Worm (Caenorhabditis elegans) whole organism, L4/young adult: ENCODE data around the gene T11G6.5.

Experiments used
- W03F9.2 ChIP-seq: fragments of 150-350 bp; optimal IDR thresholded peaks from 2 replicates; lab custom pipeline; 2014; ENCODE audit warnings: missing biosample characterization, missing genetic modification characterization
- dao-5 ChIP-seq: sonication (generic microtip); optimal IDR thresholded peaks from 2 replicates; lab custom pipeline; 2016; ENCODE audit warnings: missing genotype, missing genetic modification characterization, moderate library complexity, missing compliant biosample characterization
- him-1 ChIP-seq: sonication (generic microtip); optimal IDR thresholded peaks from 2 replicates; lab custom pipeline; 2016; ENCODE audit warnings: missing genotype, missing genetic modification reagents, missing genetic modification characterization, missing compliant biosample characterization

Gene T11G6.5

DNA sequence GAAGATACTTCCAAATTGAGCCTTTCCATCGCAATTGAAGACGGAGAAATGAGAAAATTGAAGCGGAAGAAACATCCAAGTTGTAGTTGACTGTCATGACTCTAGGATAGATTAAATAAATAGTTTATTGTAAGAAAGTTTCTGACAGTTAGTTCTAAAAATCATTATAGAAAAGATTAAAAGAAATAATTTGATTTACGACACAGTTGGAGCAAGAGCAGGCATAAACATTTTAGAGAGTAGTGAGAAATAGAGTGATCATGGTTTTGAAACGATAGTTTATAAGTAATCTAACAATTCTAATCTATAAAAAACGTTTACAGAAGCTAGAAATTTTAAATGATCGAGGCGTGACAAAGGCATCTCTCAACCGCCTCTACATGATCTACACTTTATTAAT lies 10.4 kb downstream of the T11G6.5 start, which contains the start of gene best-15:
TSS of gene best-15 (minus strand) at position 101 of the 400 bp plus-strand sequence.
- TF ChIP-seq dao-5 (tag; lab: Kevin White, UChicago) (no peak), him-1 (tag; lab: Kevin White, UChicago) (no peak), W03F9.2 (no peak)

ce11 chrIV:10828049-10828448 lies 14.5 kb downstream of the T11G6.5 start, which contains the start of gene npax-3:
TSS of gene npax-3 (minus strand) at chrIV:10828149.
- TF ChIP-seq dao-5 (tag; lab: Kevin White, UChicago) (no peak), him-1 (tag; lab: Kevin White, UChicago) (no peak), W03F9.2 (no peak)

- peak; percentile 69 for TF ChIP-seq him-1 (tag; lab: Kevin White, UChicago)
- no peak for TF ChIP-seq dao-5 (tag; lab: Kevin White, UChicago)
- no peak for TF ChIP-seq W03F9.2
These were observed 16.5 kb downstream of the T11G6.5 start for ce11 chrIV:10826029-10826428.

ce11 chrIV:10825383-10825782 lies 17.2 kb downstream of the T11G6.5 start:
- TF ChIP-seq dao-5 (tag; lab: Kevin White, UChicago) = no peak
- TF ChIP-seq W03F9.2 = no peak
- TF ChIP-seq him-1 (tag; lab: Kevin White, UChicago) = no peak

DNA sequence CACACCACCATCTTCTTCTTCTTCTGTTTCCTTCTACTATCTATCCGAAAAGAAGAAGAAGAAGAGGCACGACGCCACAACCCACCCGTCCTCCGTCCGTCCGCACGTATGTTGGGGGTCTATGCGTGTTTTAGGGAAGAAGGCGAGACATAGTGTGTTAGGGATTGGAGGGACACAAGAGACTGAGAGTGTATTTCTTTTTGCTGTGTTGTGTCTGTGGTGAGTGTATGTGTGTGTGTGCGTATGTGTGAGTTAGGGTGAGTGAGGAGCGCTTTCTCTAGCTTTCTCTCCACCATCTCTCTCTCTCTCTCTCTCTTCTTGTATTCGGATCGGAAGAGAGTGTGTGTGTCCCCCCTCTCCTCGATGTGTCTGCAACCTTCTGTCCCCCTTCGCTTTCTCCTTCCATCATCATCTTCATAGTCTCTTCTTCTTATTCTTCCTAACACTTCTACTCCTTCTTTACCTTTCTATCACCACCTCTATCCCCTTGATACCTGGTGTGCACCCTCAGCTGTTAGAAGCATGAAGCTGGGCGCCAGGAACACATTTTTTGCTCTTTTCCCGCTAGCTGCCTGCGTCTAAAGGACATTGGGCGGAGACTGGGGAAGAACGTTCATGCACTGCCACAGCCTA lies 20.8 kb downstream of the T11G6.5 start:
- TF ChIP-seq W03F9.2 (peak; percentile 39), him-1 (tag; lab: Kevin White, UChicago) (peak; percentile 65), dao-5 (tag; lab: Kevin White, UChicago) (peak; percentile 57)

DNA sequence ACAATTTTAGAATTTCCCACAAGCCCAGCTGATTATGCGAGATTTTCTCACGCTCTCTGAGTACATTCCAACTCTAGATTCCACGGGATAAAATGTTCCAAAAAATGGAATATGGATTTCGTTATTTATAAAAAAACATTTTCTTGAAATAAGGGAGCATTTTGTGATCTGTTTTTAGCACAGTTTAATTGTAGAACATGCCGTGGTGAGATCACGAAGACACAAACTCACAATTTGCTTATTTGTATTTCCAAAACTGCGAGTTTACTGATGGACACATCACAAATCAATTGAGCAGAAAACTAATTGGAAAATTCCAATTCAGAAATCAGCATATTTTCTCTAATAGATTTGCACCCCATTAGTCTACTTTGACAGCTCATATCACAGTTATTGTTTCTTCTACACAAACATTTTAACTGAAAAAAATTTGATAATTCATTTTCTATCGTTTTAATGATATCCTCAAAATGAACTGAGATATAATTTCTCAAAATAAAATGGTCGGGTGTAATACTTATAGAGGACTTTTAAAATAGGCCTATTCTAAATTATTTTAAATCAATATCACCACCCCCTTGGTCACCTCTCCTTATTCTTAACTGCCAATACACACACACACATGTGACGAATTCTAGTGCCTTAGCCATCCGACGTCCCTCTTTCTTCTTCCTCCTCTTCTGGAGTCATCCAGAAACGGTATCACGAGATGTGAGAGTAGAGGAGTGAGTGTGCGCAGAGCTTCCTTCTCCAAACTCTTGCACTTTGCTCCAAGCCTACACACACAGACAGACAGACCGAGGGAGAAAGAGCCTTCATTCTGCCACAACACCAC lies 21.5 kb downstream of the T11G6.5 start:
- no peak for TF ChIP-seq W03F9.2
- no peak for TF ChIP-seq him-1 (tag; lab: Kevin White, UChicago)
- no peak for TF ChIP-seq dao-5 (tag; lab: Kevin White, UChicago)

DNA sequence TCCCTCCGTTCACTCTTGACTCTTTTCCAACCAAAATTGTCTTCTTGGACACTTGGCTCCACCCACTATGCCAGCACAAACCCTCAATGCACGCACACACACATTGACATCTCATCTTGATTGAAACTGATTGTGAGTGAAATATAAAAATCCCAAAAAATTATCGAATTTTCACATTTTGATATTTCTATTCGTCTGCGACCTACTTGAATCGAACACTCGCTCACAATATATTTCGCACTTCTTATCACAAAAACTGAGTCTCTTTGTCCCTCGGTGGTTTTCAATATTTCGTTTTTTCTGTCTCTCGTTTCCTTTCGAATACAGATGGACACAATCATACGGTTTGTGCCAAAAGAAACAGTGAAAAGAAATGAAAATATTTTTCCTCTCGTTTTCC lies 22.4 kb downstream of the T11G6.5 start:
- TF ChIP-seq dao-5 (tag; lab: Kevin White, UChicago) (no peak), W03F9.2 (no peak), him-1 (tag; lab: Kevin White, UChicago) (no peak)

DNA sequence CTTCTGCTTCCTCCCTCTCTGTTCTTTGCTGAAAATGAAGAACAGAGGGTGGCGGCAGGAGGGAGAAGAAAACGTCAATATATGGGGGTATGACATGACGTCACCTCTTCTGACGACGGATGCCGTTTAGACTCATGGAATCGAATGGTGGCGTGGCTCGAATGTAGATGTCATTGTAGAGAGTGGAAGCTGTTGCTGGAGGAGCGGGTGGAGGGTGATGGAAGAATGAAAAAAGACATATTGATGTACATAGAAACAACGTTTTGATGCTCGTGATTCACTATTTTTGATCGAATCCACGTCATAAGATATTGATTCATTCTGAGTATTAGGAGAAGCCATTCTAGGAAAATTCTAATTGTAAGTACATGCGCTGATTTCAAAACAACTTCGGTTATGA lies 23.5 kb downstream of the T11G6.5 start:
- TF ChIP-seq dao-5 (tag; lab: Kevin White, UChicago) (no peak), him-1 (tag; lab: Kevin White, UChicago) (no peak), W03F9.2 (no peak)

- TF ChIP-seq him-1 (tag; lab: Kevin White, UChicago) = no peak
- no peak for TF ChIP-seq W03F9.2
These were observed 25.5 kb downstream of the T11G6.5 start for ce11 chrIV:10817030-10817429.

DNA sequence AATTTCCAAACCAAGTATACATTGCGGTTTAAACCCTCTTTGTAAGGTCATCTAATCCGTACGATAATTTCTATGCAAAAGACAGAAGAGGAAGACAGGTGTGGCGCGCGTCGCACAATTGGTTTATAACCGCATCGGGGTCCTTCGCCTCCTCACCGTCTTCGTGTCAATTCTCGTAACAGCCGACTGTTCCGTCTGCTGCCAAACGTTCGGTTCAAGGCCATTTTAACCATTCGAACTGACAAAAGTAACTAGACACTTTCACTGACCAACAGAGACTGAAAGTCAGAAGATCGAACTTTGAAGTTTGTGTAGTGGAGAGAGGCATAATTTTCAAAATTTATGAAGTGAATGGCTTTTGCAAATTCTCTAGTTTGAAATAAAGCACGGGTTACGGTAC lies 26.6 kb downstream of the T11G6.5 start:
- TF ChIP-seq W03F9.2 = no peak
- no peak for TF ChIP-seq him-1 (tag; lab: Kevin White, UChicago)
- TF ChIP-seq dao-5 (tag; lab: Kevin White, UChicago) = no peak

ce11 chrIV:10812099-10812498 lies 30.5 kb downstream of the T11G6.5 start, which contains the start of gene miz-1:
TSS of gene miz-1 (plus strand) at chrIV:10812399.
- TF ChIP-seq him-1 (tag; lab: Kevin White, UChicago) = no peak
- no peak for TF ChIP-seq dao-5 (tag; lab: Kevin White, UChicago)
- TF ChIP-seq W03F9.2 = no peak

DNA sequence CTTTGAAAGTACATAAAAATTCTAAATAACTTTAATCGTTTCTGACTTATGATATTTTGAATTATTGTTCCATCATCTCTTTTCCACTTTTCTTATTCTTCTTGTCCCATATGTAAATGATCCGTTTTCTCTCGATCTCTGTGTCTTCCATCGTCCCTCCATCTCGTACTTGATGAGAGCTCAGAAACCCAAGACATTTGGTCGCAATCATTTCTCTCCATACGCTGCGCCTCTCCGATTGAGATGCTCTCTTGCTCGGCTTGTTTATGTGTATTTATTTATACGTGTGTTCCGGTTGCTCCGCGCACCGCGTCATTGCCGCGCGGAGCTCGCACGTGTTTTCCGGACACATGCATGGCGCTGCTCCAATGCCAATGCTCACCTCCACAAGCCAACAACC lies 31.2 kb downstream of the T11G6.5 start:
- TF ChIP-seq dao-5 (tag; lab: Kevin White, UChicago) (no peak), W03F9.2 (no peak), him-1 (tag; lab: Kevin White, UChicago) (no peak)

DNA sequence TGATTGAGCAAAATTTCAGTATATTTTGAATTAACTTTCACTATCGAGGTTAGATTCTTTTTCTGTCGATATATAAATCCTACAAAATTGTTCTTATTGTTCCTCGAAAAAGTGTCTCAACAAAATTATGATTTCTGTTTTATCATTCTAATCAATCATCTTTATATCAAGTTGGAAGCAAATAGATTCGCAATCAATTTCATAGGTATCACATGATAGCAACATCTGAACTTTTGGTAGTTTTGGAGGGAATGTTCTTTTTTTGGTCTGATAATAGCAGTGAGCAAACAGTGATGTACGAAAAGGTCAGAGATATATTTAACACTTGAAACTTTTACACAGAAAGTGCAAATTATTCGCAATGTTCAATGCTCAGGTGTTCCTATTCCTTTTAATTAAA lies 31.7 kb downstream of the T11G6.5 start:
- TF ChIP-seq him-1 (tag; lab: Kevin White, UChicago) = no peak
- TF ChIP-seq W03F9.2 = no peak
- no peak for TF ChIP-seq dao-5 (tag; lab: Kevin White, UChicago)

ce11 chrIV:10803973-10804372 lies 38.6 kb downstream of the T11G6.5 start:
- TF ChIP-seq him-1 (tag; lab: Kevin White, UChicago) (no peak), dao-5 (tag; lab: Kevin White, UChicago) (no peak), W03F9.2 (no peak)
